Fruit fly (Drosophila melanogaster) whole organism, embryonic: ENCODE data around the gene trbl.

Experiments
- CG14014 ChIP-seq: fragments of 200-800 bp; sonication (Bioruptor generic); IDR thresholded peaks from 2 replicates; pipeline ENCODE4 v1.3.6; 2022; ENCODE audit warnings: missing biosample characterization, missing genetic modification characterization
- CG1603 ChIP-seq: fragments of 200-800 bp; sonication (Bioruptor generic); optimal IDR thresholded peaks from 2 replicates; lab custom pipeline; 2019; ENCODE audit warnings: missing biosample characterization, mild to moderate bottlenecking, missing genetic modification characterization, moderate library complexity
- Stat92E ChIP-seq, 3 experiments: fragments of >200 bp in 2 of 3; fragments of 200-800 bp in 1 of 3; sonication (Bioruptor generic) in 1 of 3; optimal IDR thresholded peaks; 2 replicates each; lab custom pipeline; 2017 to 2019; ENCODE audit warnings: missing biosample characterization in 3 of 3, missing genetic modification characterization in 3 of 3, mild to moderate bottlenecking in 1 of 3, moderate library complexity in 1 of 3
- gfzf ChIP-seq: fragments of 200-800 bp; sonication (Bioruptor generic); optimal IDR thresholded peaks from 2 replicates; lab custom pipeline; 2016; ENCODE audit warnings: missing biosample characterization, mild to moderate bottlenecking, missing genetic modification characterization, moderate library complexity
- luna ChIP-seq: fragments of 200-800 bp; sonication (Bioruptor generic); optimal IDR thresholded peaks from 2 replicates; lab custom pipeline; 2016; ENCODE audit warnings: missing biosample characterization, missing genetic modification characterization
- slou ChIP-seq: fragments of 200-800 bp; sonication (Bioruptor generic); optimal IDR thresholded peaks from 3 replicates; lab custom pipeline; 2016; ENCODE audit warnings: missing biosample characterization, missing genetic modification characterization
- zfh1 ChIP-seq: fragments of 200-800 bp; sonication (Bioruptor generic); IDR thresholded peaks from 3 replicates; pipeline ENCODE4 v1.3.6; 2022; ENCODE audit warnings: missing biosample characterization, missing genetic modification characterization

DNA sequence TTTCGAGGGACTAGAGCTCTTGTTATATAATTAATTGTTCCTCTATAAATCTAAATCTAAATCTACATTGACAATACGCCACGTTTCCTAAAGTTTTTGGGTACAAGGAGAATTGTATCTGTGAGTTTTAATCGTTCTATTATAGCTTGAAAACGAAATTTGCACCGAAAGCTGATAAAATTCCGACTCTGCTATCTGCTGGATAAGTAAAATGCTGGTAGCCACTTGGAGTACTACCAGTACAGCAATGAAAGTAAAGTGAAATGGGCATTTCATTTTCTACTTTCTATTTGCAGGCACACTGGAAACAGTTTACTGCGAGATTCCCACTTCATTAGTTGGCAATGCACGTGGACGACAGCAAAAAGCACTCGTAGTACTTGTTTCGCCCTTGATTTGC is 48.3 kb downstream of the trbl start, which contains the start of gene CG5618:
- TF ChIP-seq CG14014, result no peak
- no peak for TF ChIP-seq zfh1
- TF ChIP-seq gfzf (GFP tag; lab: Kevin White, UChicago), result no peak
- TF ChIP-seq luna (GFP tag; lab: Kevin White, UChicago), result no peak
- no peak for TF ChIP-seq Stat92E (GFP tag; optimal IDR thresholded peaks at IDR 0.05; lab: Kevin White, UChicago)
- TF ChIP-seq CG1603 (tag; lab: Kevin White, UChicago), result no peak
- no peak for TF ChIP-seq slou (GFP tag; lab: Kevin White, UChicago)
